Worm (Caenorhabditis elegans) whole organism, L2 larva: ENCODE results near the gene F38A5.2.
A peak's percentile ranks its signal among the peaks of the same experiment; 100 is the strongest.

Experiments
- C34F6.9 ChIP-seq: fragments of 150-350 bp; optimal IDR thresholded peaks from 2 replicates; lab custom pipeline; 2014; ENCODE audit warnings: missing biosample characterization, missing genetic modification characterization
- F13H6.1 ChIP-seq: sonication (generic microtip); optimal IDR thresholded peaks from 2 replicates; lab custom pipeline; 2016; ENCODE audit warnings: missing genetic modification characterization, missing compliant biosample characterization
- R02D3.7 ChIP-seq: fragments of 150-350 bp; optimal IDR thresholded peaks from 2 replicates; lab custom pipeline; 2014; ENCODE audit warnings: missing biosample characterization, missing genetic modification characterization
- Y55F3AM.14 ChIP-seq: fragments of 200-800 bp; sonication (Bioruptor generic); optimal IDR thresholded peaks from 2 replicates; lab custom pipeline; 2018; ENCODE audit warnings: mild to moderate bottlenecking, missing genetic modification characterization, missing compliant biosample characterization
- ZK546.5 ChIP-seq: sonication (generic microtip); optimal IDR thresholded peaks from 2 replicates; lab custom pipeline; 2017; ENCODE audit warnings: missing biosample characterization, missing genetic modification characterization
- blmp-1 ChIP-seq: sonication (generic microtip); optimal IDR thresholded peaks from 2 replicates; lab custom pipeline; 2017; ENCODE audit warnings: missing genetic modification characterization, mild to moderate bottlenecking, missing compliant biosample characterization, antibody characterized with exemption, moderate library complexity; ENCODE audit not compliant: insufficient read depth
- ceh-82 ChIP-seq: fragments of 150-350 bp; optimal IDR thresholded peaks from 2 replicates; lab custom pipeline; 2014; ENCODE audit warnings: missing biosample characterization, missing genetic modification characterization
- crh-2 ChIP-seq: sonication (generic microtip); optimal IDR thresholded peaks from 2 replicates; lab custom pipeline; 2017; ENCODE audit warnings: missing biosample characterization, missing genetic modification characterization
- dmd-4 ChIP-seq: sonication (generic microtip); optimal IDR thresholded peaks from 2 replicates; lab custom pipeline; 2017; ENCODE audit warnings: missing biosample characterization, missing genetic modification characterization
- elt-1 ChIP-seq: fragments of 150-350 bp; optimal IDR thresholded peaks from 2 replicates; lab custom pipeline; 2014; ENCODE audit warnings: missing biosample characterization, missing genetic modification characterization
- elt-3 ChIP-seq: sonication (generic microtip); optimal IDR thresholded peaks from 2 replicates; lab custom pipeline; 2017; ENCODE audit warnings: missing biosample characterization, missing genetic modification characterization
- fos-1 ChIP-seq: fragments of 150-350 bp; optimal IDR thresholded peaks from 2 replicates; lab custom pipeline; 2014; ENCODE audit warnings: missing biosample characterization, missing genetic modification characterization
- lin-11 ChIP-seq: fragments of 150-350 bp; sonication (generic microtip); optimal IDR thresholded peaks from 2 replicates; lab custom pipeline; 2014; ENCODE audit warnings: missing biosample characterization, missing genetic modification characterization, inconsistent platforms, mixed read lengths
- lin-13 ChIP-seq: fragments of 150-350 bp; optimal IDR thresholded peaks from 2 replicates; lab custom pipeline; 2014; ENCODE audit warnings: missing biosample characterization, missing genetic modification reagents, missing genetic modification characterization
- lin-39 ChIP-seq: fragments of 150-350 bp; optimal IDR thresholded peaks from 2 replicates; lab custom pipeline; 2014; ENCODE audit warnings: missing biosample characterization, missing genetic modification reagents, missing genetic modification characterization
- lsy-2 ChIP-seq, 2 experiments: fragments of 150-350 bp in 1 of 2; sonication (generic microtip) in 1 of 2; optimal IDR thresholded peaks; 2 replicates each; lab custom pipeline; 2014 to 2017; ENCODE audit warnings: missing biosample characterization in 2 of 2, missing genetic modification characterization in 2 of 2
- mab-5 ChIP-seq: fragments of 150-350 bp; optimal IDR thresholded peaks from 2 replicates; lab custom pipeline; 2014; ENCODE audit warnings: missing biosample characterization, missing genetic modification characterization
- mdl-1 ChIP-seq, 2 experiments: fragments of 150-350 bp in 1 of 2; sonication (generic microtip) in 1 of 2; optimal IDR thresholded peaks; 2 replicates each; lab custom pipeline; 2017; ENCODE audit warnings: missing biosample characterization in 2 of 2, missing genetic modification characterization in 2 of 2
- nhr-10 ChIP-seq: sonication (generic microtip); optimal IDR thresholded peaks from 2 replicates; lab custom pipeline; 2017; ENCODE audit warnings: missing biosample characterization, missing genetic modification characterization
- nhr-11 ChIP-seq: fragments of 150-350 bp; optimal IDR thresholded peaks from 2 replicates; lab custom pipeline; 2014; ENCODE audit warnings: missing biosample characterization, missing genetic modification characterization
- nhr-21 ChIP-seq: fragments of 150-350 bp; optimal IDR thresholded peaks from 2 replicates; lab custom pipeline; 2014; ENCODE audit warnings: missing biosample characterization, missing genetic modification characterization
- nhr-23 ChIP-seq: fragments of 150-350 bp; optimal IDR thresholded peaks from 2 replicates; lab custom pipeline; 2014; ENCODE audit warnings: missing biosample characterization, missing genetic modification reagents, missing genetic modification characterization
- nhr-25 ChIP-seq: fragments of 150-350 bp; sonication (generic microtip); optimal IDR thresholded peaks from 3 replicates; lab custom pipeline; 2014; ENCODE audit warnings: missing biosample characterization, missing genetic modification characterization
- peb-1 ChIP-seq: fragments of 150-350 bp; optimal IDR thresholded peaks from 2 replicates; lab custom pipeline; 2014; ENCODE audit warnings: missing biosample characterization, missing genetic modification characterization
- sem-4 ChIP-seq: fragments of 150-350 bp; optimal IDR thresholded peaks from 2 replicates; lab custom pipeline; 2014; ENCODE audit warnings: missing biosample characterization, missing genetic modification reagents, missing genetic modification characterization
- sma-3 ChIP-seq: sonication (generic microtip); optimal IDR thresholded peaks from 2 replicates; lab custom pipeline; 2016; ENCODE audit warnings: missing genetic modification reagents, missing genetic modification characterization, missing compliant biosample characterization
- sma-9 ChIP-seq, 2 experiments: fragments of 150-350 bp in 1 of 2; sonication (generic microtip) in 1 of 2; optimal IDR thresholded peaks; 2 replicates each; lab custom pipeline; 2014 to 2016; ENCODE audit warnings: missing genetic modification characterization in 2 of 2, mild to moderate bottlenecking in 1 of 2, missing biosample characterization in 1 of 2, missing compliant biosample characterization in 1 of 2, missing genetic modification reagents in 1 of 2, moderate library complexity in 1 of 2
- unc-39 ChIP-seq: fragments of 150-350 bp; optimal IDR thresholded peaks from 2 replicates; lab custom pipeline; 2014; ENCODE audit warnings: missing biosample characterization, missing genetic modification characterization
- unc-55 ChIP-seq: fragments of 150-350 bp; sonication (generic microtip); optimal IDR thresholded peaks from 3 replicates; lab custom pipeline; 2014; ENCODE audit warnings: missing biosample characterization, missing genetic modification reagents, missing genetic modification characterization
- ztf-1 ChIP-seq: fragments of 200-800 bp; sonication (Bioruptor generic); conservative IDR thresholded peaks from 2 replicates; pipeline ENCODE4 v1.3.6; 2022; ENCODE audit warnings: missing genetic modification characterization, missing compliant biosample characterization
- ztf-11 ChIP-seq: sonication (generic microtip); optimal IDR thresholded peaks from 2 replicates; lab custom pipeline; 2017; ENCODE audit warnings: missing biosample characterization, missing genetic modification characterization
- ztf-4 ChIP-seq: fragments of 150-350 bp; optimal IDR thresholded peaks from 2 replicates; lab custom pipeline; 2014; ENCODE audit warnings: missing biosample characterization, missing genetic modification characterization

The F38A5.2 gene

DNA sequence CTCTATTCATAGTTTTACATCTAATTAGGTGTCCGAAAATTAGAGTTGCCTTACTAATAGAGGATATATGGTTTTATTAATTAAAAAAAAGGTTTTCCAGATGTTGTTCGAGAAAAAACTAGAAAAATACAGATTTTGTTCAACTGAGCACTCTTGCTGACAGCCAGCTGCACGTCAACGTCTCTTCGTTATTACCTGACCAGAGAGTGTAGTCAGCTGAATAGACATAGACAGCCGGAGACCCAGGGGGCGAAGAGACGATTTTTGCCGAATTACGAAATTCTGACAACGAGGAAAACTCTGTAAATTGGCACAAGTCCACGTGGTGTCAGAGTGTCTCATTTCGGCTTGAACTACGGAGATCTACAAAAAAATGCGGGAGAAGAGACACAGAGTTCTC is 33.4 kb upstream of the F38A5.2 start (continued):
- no peak for TF ChIP-seq unc-39
- TF ChIP-seq sem-4, result no peak
- TF ChIP-seq lin-13 (GFP tag; lab: Kevin White, UChicago), result no peak
- TF ChIP-seq ztf-11 (tag; lab: Kevin White, UChicago), result no peak
- TF ChIP-seq ztf-1 (GFP tag; lab: Robert Waterston, UW), result no peak
- peak; percentile 38 for TF ChIP-seq unc-55 (GFP tag; lab: Kevin White, UChicago)
- TF ChIP-seq sma-3 (GFP tag; lab: Kevin White, UChicago), result no peak
- TF ChIP-seq nhr-10 (tag; lab: Kevin White, UChicago), result no peak
- TF ChIP-seq lsy-2 (tag; optimal IDR thresholded peaks at IDR 0.05; lab: Kevin White, UChicago), result peak in 1 of 2 experiments; percentile 18
- TF ChIP-seq dmd-4 (tag; lab: Kevin White, UChicago), result no peak
- TF ChIP-seq crh-2 (tag; lab: Kevin White, UChicago), result peak; percentile 22
- TF ChIP-seq ceh-82, result no peak
- TF ChIP-seq mab-5, result no peak
- no peak for TF ChIP-seq elt-1 (tag; lab: Kevin White, UChicago)
- TF ChIP-seq, all 48 proteins: peak for 6

DNA sequence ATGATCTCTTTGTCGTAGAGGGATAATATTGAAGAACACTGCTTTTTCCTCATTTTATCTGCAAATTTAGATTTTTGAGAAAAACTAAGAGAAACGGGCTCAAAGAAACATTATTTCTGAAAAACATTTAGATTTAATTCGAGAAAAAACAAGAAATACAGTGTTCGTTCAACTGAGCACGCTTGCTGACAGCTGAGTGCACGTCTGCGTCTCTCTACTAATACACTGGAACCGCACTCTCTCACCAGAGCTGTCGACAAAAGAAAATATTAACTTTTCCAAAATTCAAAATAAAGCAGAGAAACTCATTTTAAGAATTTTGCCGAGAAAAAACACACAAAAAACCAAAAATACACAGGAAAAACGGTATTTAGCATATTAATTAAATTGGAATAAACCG is 28.1 kb upstream of the F38A5.2 start, which contains the start of gene drh-1:
Gene drh-1, minus strand, starts transcription at position 58 of the 400 bp plus-strand sequence.
- TF ChIP-seq elt-3 (tag; lab: Kevin White, UChicago) (no peak), C34F6.9 (tag; lab: Kevin White, UChicago) (peak; percentile 51), lsy-2 (tag; optimal IDR thresholded peaks at IDR 0.05; lab: Kevin White, UChicago) (peak in 1 of 2 experiments; percentile 64)

DNA sequence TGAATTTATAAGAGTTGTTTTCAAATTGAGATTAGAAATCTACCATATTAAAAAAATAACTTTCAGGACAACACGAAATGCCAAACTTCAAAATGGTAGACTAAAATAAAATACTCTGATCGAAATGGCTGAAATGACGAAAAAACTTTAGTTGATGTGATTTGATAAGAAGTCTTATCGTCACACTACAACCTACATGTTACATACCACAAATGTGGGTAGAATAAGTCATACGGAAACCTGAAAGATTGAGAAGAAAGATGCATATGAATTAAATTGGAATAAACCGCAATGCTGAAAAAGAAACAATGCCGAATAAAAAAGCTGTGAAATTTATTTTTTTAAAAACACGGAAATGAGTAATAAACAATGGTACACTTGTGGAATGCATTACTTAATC is 21.9 kb upstream of the F38A5.2 start:
- TF ChIP-seq fos-1 (tag; lab: Kevin White, UChicago), result peak; percentile 18
- no peak for TF ChIP-seq elt-3 (tag; lab: Kevin White, UChicago)

DNA sequence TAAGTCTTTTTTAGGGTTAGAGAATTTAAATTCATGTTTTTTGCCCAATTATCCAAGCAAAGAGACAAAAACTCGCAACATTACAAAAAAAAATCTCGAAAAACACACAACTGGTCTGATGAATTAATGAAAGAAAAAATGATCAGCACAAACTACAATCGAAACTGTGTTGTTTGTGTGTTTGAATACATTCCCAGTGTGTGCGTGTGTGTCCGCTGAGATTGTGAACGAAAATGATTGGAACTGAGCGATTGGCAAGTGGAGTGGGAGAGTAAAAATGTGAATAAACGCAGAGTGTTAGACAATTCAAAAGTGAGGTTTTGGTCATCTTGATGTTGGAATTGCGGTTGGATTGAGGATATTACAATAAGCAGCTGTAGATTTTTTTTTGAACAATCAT is 21.4 kb upstream of the F38A5.2 start:
- TF ChIP-seq C34F6.9 (tag; lab: Kevin White, UChicago) (peak; percentile 10), ztf-4 (tag; lab: Kevin White, UChicago) (no peak), sem-4 (no peak), nhr-25 (tag; lab: Kevin White, UChicago) (peak; percentile 17), nhr-10 (tag; lab: Kevin White, UChicago) (no peak), unc-55 (GFP tag; lab: Kevin White, UChicago) (no peak), R02D3.7 (tag; lab: Kevin White, UChicago) (no peak), peb-1 (tag; lab: Kevin White, UChicago) (no peak), blmp-1 (no peak)

DNA sequence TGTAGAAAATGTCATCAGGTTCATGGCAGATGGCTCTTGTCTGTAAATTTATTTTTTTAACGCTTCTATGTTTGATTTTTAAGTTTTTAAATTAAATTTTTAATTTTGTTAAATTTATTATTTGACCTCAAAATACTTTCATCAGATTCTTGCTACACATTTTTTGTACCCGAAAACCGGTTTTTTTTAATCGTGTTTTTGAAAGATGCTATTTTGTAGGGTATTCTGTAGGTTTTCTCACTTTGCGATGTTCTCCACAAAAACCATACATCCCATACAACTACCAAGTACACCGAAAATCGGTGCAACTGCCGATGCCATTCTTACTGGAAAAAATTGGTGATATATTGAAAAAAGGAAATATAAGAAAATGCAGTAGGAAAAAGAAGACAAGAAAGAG is 20.7 kb upstream of the F38A5.2 start, which contains the start of gene nstp-2:
Gene nstp-2, minus strand, starts transcription at position 326 of the 400 bp plus-strand sequence.
- TF ChIP-seq sem-4 (no peak), nhr-21 (tag; lab: Kevin White, UChicago) (no peak), ZK546.5 (no peak), F13H6.1 (tag; lab: Kevin White, UChicago) (no peak), ztf-11 (tag; lab: Kevin White, UChicago) (no peak), nhr-23 (no peak), unc-39 (no peak), nhr-11 (tag; lab: Kevin White, UChicago) (no peak), sma-9 (GFP tag; optimal IDR thresholded peaks at IDR 0.05; lab: Kevin White, UChicago) (no peak), sma-9 (tag; optimal IDR thresholded peaks at IDR 0.05; lab: Kevin White, UChicago) (no peak), ceh-82 (no peak)
- TF ChIP-seq, all 48 proteins: peak for 0

DNA sequence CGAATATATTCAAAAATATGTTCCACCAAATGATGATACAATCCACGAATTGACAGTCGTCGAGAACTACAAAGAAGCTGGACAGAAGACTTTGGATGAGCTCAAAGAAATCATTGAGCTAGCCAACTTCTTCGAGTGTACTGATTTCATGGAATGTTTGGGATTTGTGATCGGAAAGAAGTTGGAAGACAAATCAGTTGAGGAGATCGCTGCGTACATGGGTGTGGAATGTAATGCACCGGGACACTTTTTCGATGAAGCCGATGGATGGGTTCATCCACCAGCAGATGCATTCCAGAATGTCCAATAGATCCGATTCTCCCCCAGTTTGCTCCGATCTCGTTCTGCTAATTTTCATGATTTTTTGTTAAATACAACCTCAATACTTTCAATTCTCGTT is 18.3 kb upstream of the F38A5.2 start:
- TF ChIP-seq lin-39 (tag; lab: Kevin White, UChicago) (no peak), elt-3 (tag; lab: Kevin White, UChicago) (no peak), nhr-11 (tag; lab: Kevin White, UChicago) (no peak), sma-9 (GFP tag; optimal IDR thresholded peaks at IDR 0.05; lab: Kevin White, UChicago) (peak; percentile 15), sma-9 (tag; optimal IDR thresholded peaks at IDR 0.05; lab: Kevin White, UChicago) (no peak)
- TF ChIP-seq, all 48 proteins: peak for 1

DNA sequence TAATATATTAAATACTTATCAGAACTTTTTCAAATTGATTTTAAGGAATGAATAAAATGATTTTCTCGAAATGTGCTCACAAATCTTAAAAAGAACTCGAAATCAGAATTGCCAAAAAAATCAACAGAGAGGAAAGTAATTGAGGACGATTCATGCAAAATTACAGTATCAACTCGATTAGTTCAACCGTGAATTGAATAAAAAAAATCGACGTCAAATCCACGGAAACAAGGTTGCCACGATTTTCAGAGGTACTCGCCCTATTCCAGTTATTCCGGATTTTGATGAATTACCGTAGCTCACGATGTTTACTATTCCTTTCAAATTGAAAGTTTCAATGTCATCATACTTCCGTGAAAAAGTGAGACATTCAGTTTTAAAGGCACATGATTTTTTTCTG is 17.2 kb upstream of the F38A5.2 start, which contains the start of gene F15B10.3:
Gene F15B10.3, plus strand, starts transcription at position 301 of the 400 bp plus-strand sequence.
- TF ChIP-seq mab-5, result no peak
- no peak for TF ChIP-seq lin-11 (tag; lab: Kevin White, UChicago)
- TF ChIP-seq fos-1 (tag; lab: Kevin White, UChicago), result no peak
- TF ChIP-seq Y55F3AM.14 (GFP tag; lab: Kevin White, UChicago), result no peak
- no peak for TF ChIP-seq nhr-10 (tag; lab: Kevin White, UChicago)
- TF ChIP-seq sma-3 (GFP tag; lab: Kevin White, UChicago), result no peak
- no peak for TF ChIP-seq unc-55 (GFP tag; lab: Kevin White, UChicago)
- no peak for TF ChIP-seq blmp-1
- TF ChIP-seq mdl-1 (tag; optimal IDR thresholded peaks at IDR 0.05; lab: Kevin White, UChicago), result no peak
